Worm (Caenorhabditis elegans) whole organism, L2 larva: ENCODE data around the gene nhr-148.

Experiments used
- C34F6.9 ChIP-seq: fragments of 150-350 bp; optimal IDR thresholded peaks from 2 replicates; lab custom pipeline; 2014; ENCODE audit warnings: missing biosample characterization, missing genetic modification characterization
- R02D3.7 ChIP-seq: fragments of 150-350 bp; optimal IDR thresholded peaks from 2 replicates; lab custom pipeline; 2014; ENCODE audit warnings: missing biosample characterization, missing genetic modification characterization
- Y55F3AM.14 ChIP-seq: fragments of 200-800 bp; sonication (Bioruptor generic); optimal IDR thresholded peaks from 2 replicates; lab custom pipeline; 2018; ENCODE audit warnings: mild to moderate bottlenecking, missing genetic modification characterization, missing compliant biosample characterization
- ZK546.5 ChIP-seq: sonication (generic microtip); optimal IDR thresholded peaks from 2 replicates; lab custom pipeline; 2017; ENCODE audit warnings: missing biosample characterization, missing genetic modification characterization
- alr-1 ChIP-seq: fragments of 150-350 bp; optimal IDR thresholded peaks from 2 replicates; lab custom pipeline; 2014; ENCODE audit warnings: missing biosample characterization, missing genetic modification characterization
- aly-2 ChIP-seq: fragments of 150-350 bp; optimal IDR thresholded peaks from 2 replicates; lab custom pipeline; 2014; ENCODE audit warnings: missing biosample characterization, missing genetic modification characterization
- blmp-1 ChIP-seq: sonication (generic microtip); optimal IDR thresholded peaks from 2 replicates; lab custom pipeline; 2017; ENCODE audit warnings: missing genetic modification characterization, mild to moderate bottlenecking, missing compliant biosample characterization, antibody characterized with exemption, moderate library complexity; ENCODE audit not compliant: insufficient read depth
- ceh-16 ChIP-seq: fragments of 150-350 bp; optimal IDR thresholded peaks from 2 replicates; lab custom pipeline; 2014; ENCODE audit warnings: missing biosample characterization, missing genetic modification characterization
- crh-2 ChIP-seq: sonication (generic microtip); optimal IDR thresholded peaks from 2 replicates; lab custom pipeline; 2017; ENCODE audit warnings: missing biosample characterization, missing genetic modification characterization
- dmd-4 ChIP-seq: sonication (generic microtip); optimal IDR thresholded peaks from 2 replicates; lab custom pipeline; 2017; ENCODE audit warnings: missing biosample characterization, missing genetic modification characterization
- elt-1 ChIP-seq: fragments of 150-350 bp; optimal IDR thresholded peaks from 2 replicates; lab custom pipeline; 2014; ENCODE audit warnings: missing biosample characterization, missing genetic modification characterization
- elt-3 ChIP-seq: sonication (generic microtip); optimal IDR thresholded peaks from 2 replicates; lab custom pipeline; 2017; ENCODE audit warnings: missing biosample characterization, missing genetic modification characterization
- fos-1 ChIP-seq: fragments of 150-350 bp; optimal IDR thresholded peaks from 2 replicates; lab custom pipeline; 2014; ENCODE audit warnings: missing biosample characterization, missing genetic modification characterization
- gmeb-1 ChIP-seq: fragments of 150-350 bp; optimal IDR thresholded peaks from 2 replicates; lab custom pipeline; 2014; ENCODE audit warnings: missing biosample characterization, missing genetic modification characterization
- lin-11 ChIP-seq: fragments of 150-350 bp; sonication (generic microtip); optimal IDR thresholded peaks from 2 replicates; lab custom pipeline; 2014; ENCODE audit warnings: missing biosample characterization, missing genetic modification characterization, inconsistent platforms, mixed read lengths
- lin-13 ChIP-seq: fragments of 150-350 bp; optimal IDR thresholded peaks from 2 replicates; lab custom pipeline; 2014; ENCODE audit warnings: missing biosample characterization, missing genetic modification reagents, missing genetic modification characterization
- lin-39 ChIP-seq: fragments of 150-350 bp; optimal IDR thresholded peaks from 2 replicates; lab custom pipeline; 2014; ENCODE audit warnings: missing biosample characterization, missing genetic modification reagents, missing genetic modification characterization
- lsy-2 ChIP-seq, 2 experiments: fragments of 150-350 bp in 1 of 2; sonication (generic microtip) in 1 of 2; optimal IDR thresholded peaks; 2 replicates each; lab custom pipeline; 2014 to 2017; ENCODE audit warnings: missing biosample characterization in 2 of 2, missing genetic modification characterization in 2 of 2
- mab-5 ChIP-seq: fragments of 150-350 bp; optimal IDR thresholded peaks from 2 replicates; lab custom pipeline; 2014; ENCODE audit warnings: missing biosample characterization, missing genetic modification characterization
- mbf-1 ChIP-seq: sonication (generic microtip); optimal IDR thresholded peaks from 2 replicates; lab custom pipeline; 2017; ENCODE audit warnings: missing biosample characterization, missing genetic modification characterization
- nhr-10 ChIP-seq: sonication (generic microtip); optimal IDR thresholded peaks from 2 replicates; lab custom pipeline; 2017; ENCODE audit warnings: missing biosample characterization, missing genetic modification characterization
- nhr-11 ChIP-seq: fragments of 150-350 bp; optimal IDR thresholded peaks from 2 replicates; lab custom pipeline; 2014; ENCODE audit warnings: missing biosample characterization, missing genetic modification characterization
- nhr-129 ChIP-seq: fragments of 150-350 bp; optimal IDR thresholded peaks from 2 replicates; lab custom pipeline; 2014; ENCODE audit warnings: missing biosample characterization, missing genetic modification characterization
- nhr-23 ChIP-seq: fragments of 150-350 bp; optimal IDR thresholded peaks from 2 replicates; lab custom pipeline; 2014; ENCODE audit warnings: missing biosample characterization, missing genetic modification reagents, missing genetic modification characterization
- nhr-237 ChIP-seq: fragments of 150-350 bp; optimal IDR thresholded peaks from 2 replicates; lab custom pipeline; 2014; ENCODE audit warnings: missing biosample characterization, missing genetic modification characterization
- nhr-25 ChIP-seq: fragments of 150-350 bp; sonication (generic microtip); optimal IDR thresholded peaks from 3 replicates; lab custom pipeline; 2014; ENCODE audit warnings: missing biosample characterization, missing genetic modification characterization
- nhr-6 ChIP-seq: fragments of 150-350 bp; optimal IDR thresholded peaks from 2 replicates; lab custom pipeline; 2014; ENCODE audit warnings: missing biosample characterization, missing genetic modification characterization
- peb-1 ChIP-seq: fragments of 150-350 bp; optimal IDR thresholded peaks from 2 replicates; lab custom pipeline; 2014; ENCODE audit warnings: missing biosample characterization, missing genetic modification characterization
- sem-4 ChIP-seq: fragments of 150-350 bp; optimal IDR thresholded peaks from 2 replicates; lab custom pipeline; 2014; ENCODE audit warnings: missing biosample characterization, missing genetic modification reagents, missing genetic modification characterization
- skn-1 ChIP-seq: sonication (generic microtip); optimal IDR thresholded peaks from 2 replicates; lab custom pipeline; 2017; ENCODE audit warnings: missing biosample characterization, missing genetic modification characterization
- snpc-4 ChIP-seq: fragments of 150-350 bp; optimal IDR thresholded peaks from 2 replicates; lab custom pipeline; 2014; ENCODE audit warnings: missing biosample characterization, missing genetic modification characterization
- unc-39 ChIP-seq: fragments of 150-350 bp; optimal IDR thresholded peaks from 2 replicates; lab custom pipeline; 2014; ENCODE audit warnings: missing biosample characterization, missing genetic modification characterization
- unc-55 ChIP-seq: fragments of 150-350 bp; sonication (generic microtip); optimal IDR thresholded peaks from 3 replicates; lab custom pipeline; 2014; ENCODE audit warnings: missing biosample characterization, missing genetic modification reagents, missing genetic modification characterization
- zag-1 ChIP-seq: fragments of 150-350 bp; optimal IDR thresholded peaks from 2 replicates; lab custom pipeline; 2014; ENCODE audit warnings: missing biosample characterization, missing genetic modification characterization
- ztf-1 ChIP-seq: fragments of 200-800 bp; sonication (Bioruptor generic); conservative IDR thresholded peaks from 2 replicates; pipeline ENCODE4 v1.3.6; 2022; ENCODE audit warnings: missing genetic modification characterization, missing compliant biosample characterization
- ztf-11 ChIP-seq: sonication (generic microtip); optimal IDR thresholded peaks from 2 replicates; lab custom pipeline; 2017; ENCODE audit warnings: missing biosample characterization, missing genetic modification characterization
- ztf-4 ChIP-seq: fragments of 150-350 bp; optimal IDR thresholded peaks from 2 replicates; lab custom pipeline; 2014; ENCODE audit warnings: missing biosample characterization, missing genetic modification characterization

The nhr-148 gene

ce11 chrV:7361673-7362072 lies 19.7 kb downstream of the nhr-148 start, which contains the start of gene cyp-35A1:
Gene cyp-35A1, minus strand, starts transcription at chrV:7361773.
- no peak for TF ChIP-seq nhr-10
- TF ChIP-seq C34F6.9 (tag; lab: Kevin White, UChicago), result no peak
- no peak for TF ChIP-seq nhr-6
- no peak for TF ChIP-seq aly-2 (tag; lab: Kevin White, UChicago)
- TF ChIP-seq alr-1 (tag; lab: Kevin White, UChicago), result no peak
- no peak for TF ChIP-seq ztf-4 (tag; lab: Kevin White, UChicago)
- TF ChIP-seq dmd-4 (tag; lab: Kevin White, UChicago), result no peak
- no peak for TF ChIP-seq elt-1
- no peak for TF ChIP-seq nhr-129
- no peak for TF ChIP-seq mab-5
- TF ChIP-seq nhr-237, result no peak
- TF ChIP-seq unc-39 (tag; lab: Kevin White, UChicago), result no peak
- no peak for TF ChIP-seq lsy-2 (tag; optimal IDR thresholded peaks at IDR 0.05; lab: Kevin White, UChicago)
- TF ChIP-seq lin-39 (tag; lab: Kevin White, UChicago), result no peak
- no peak for TF ChIP-seq snpc-4 (tag; lab: Kevin White, UChicago)
- TF ChIP-seq lin-13, result no peak
- no peak for TF ChIP-seq R02D3.7 (tag; lab: Kevin White, UChicago)

- TF ChIP-seq elt-3 (no peak), zag-1 (tag; lab: Kevin White, UChicago) (no peak), fos-1 (peak; percentile 67), R02D3.7 (tag; lab: Kevin White, UChicago) (no peak), gmeb-1 (peak; percentile 27), ztf-11 (no peak), elt-1 (no peak)
Observed at ce11 chrV:7364059-7364458, 22.1 kb downstream of the nhr-148 start, which contains the start of gene cyp-35A2. Gene cyp-35A2, minus strand, starts transcription at chrV:7364182.

- no peak for TF ChIP-seq C34F6.9 (tag; lab: Kevin White, UChicago)
- TF ChIP-seq aly-2 (tag; lab: Kevin White, UChicago), result no peak
- no peak for TF ChIP-seq lin-39 (tag; lab: Kevin White, UChicago)
- TF ChIP-seq nhr-11 (tag; lab: Kevin White, UChicago), result no peak
- TF ChIP-seq lin-11, result no peak
- no peak for TF ChIP-seq nhr-6
- no peak for TF ChIP-seq lin-13
- no peak for TF ChIP-seq nhr-23 (tag; lab: Kevin White, UChicago)
- no peak for TF ChIP-seq mbf-1 (tag; lab: Kevin White, UChicago)
- no peak for TF ChIP-seq blmp-1 (tag; lab: Kevin White, UChicago)
- TF ChIP-seq unc-55 (GFP tag; lab: Kevin White, UChicago), result no peak
- TF ChIP-seq Y55F3AM.14, result no peak
Observed at ce11 chrV:7364951-7365350, 23.0 kb downstream of the nhr-148 start, which contains the start of gene exc-13. Gene exc-13, plus strand, starts transcription at chrV:7365251.

- TF ChIP-seq ztf-1 (GFP tag; lab: Robert Waterston, UW) (no peak), crh-2 (tag; lab: Kevin White, UChicago) (no peak), peb-1 (tag; lab: Kevin White, UChicago) (no peak), alr-1 (tag; lab: Kevin White, UChicago) (no peak), mab-5 (no peak), Y55F3AM.14 (no peak), nhr-11 (tag; lab: Kevin White, UChicago) (no peak), ceh-16 (tag; lab: Kevin White, UChicago) (no peak), snpc-4 (tag; lab: Kevin White, UChicago) (no peak), mbf-1 (tag; lab: Kevin White, UChicago) (no peak), lsy-2 (tag; optimal IDR thresholded peaks at IDR 0.05; lab: Kevin White, UChicago) (no peak)
Observed at ce11 chrV:7369578-7369977, 27.6 kb downstream of the nhr-148 start, which contains the start of gene srj-14. Gene srj-14, plus strand, starts transcription at chrV:7369708.

ce11 chrV:7374090-7374489 lies 32.1 kb downstream of the nhr-148 start, which contains the start of gene srx-56:
Gene srx-56, plus strand, starts transcription at chrV:7374390.
- TF ChIP-seq mab-5 (no peak), skn-1 (no peak), peb-1 (tag; lab: Kevin White, UChicago) (no peak), ZK546.5 (tag; lab: Kevin White, UChicago) (no peak), lin-11 (no peak), unc-55 (GFP tag; lab: Kevin White, UChicago) (no peak), nhr-25 (no peak), sem-4 (no peak)
